Worm (Caenorhabditis elegans) whole organism, L4 larva: ENCODE data around the gene mrpl-16.

Source experiments
- D1046.2 ChIP-seq: fragments of 200-800 bp; sonication (Bioruptor generic); IDR thresholded peaks from 2 replicates; pipeline ENCODE4 v1.3.6; 2022; ENCODE audit warnings: missing genetic modification characterization, missing compliant biosample characterization
- F10B5.3 ChIP-seq: sonication (generic microtip); optimal IDR thresholded peaks from 2 replicates; lab custom pipeline; 2016; ENCODE audit warnings: mild to moderate bottlenecking, missing genetic modification characterization, missing compliant biosample characterization
- F26F4.8 ChIP-seq: fragments of 200-800 bp; sonication (Bioruptor generic); conservative IDR thresholded peaks from 2 replicates; pipeline ENCODE4 v1.3.6; 2022; ENCODE audit warnings: missing genetic modification characterization, missing compliant biosample characterization
- R02D3.7 ChIP-seq: fragments of 150-350 bp; sonication (generic microtip); optimal IDR thresholded peaks from 3 replicates; lab custom pipeline; 2014; ENCODE audit warnings: missing biosample characterization, missing genetic modification characterization
- Y48G9A.11 ChIP-seq: fragments of 200-800 bp; sonication (Bioruptor generic); IDR thresholded peaks from 2 replicates; pipeline ENCODE4 v1.3.6; 2022; ENCODE audit warnings: missing genetic modification reagents, missing genetic modification characterization, missing compliant biosample characterization
- Y75B8A.6 ChIP-seq: fragments of 200-800 bp; sonication (Bioruptor generic); IDR thresholded peaks from 2 replicates; pipeline ENCODE4 v1.3.6; 2022; ENCODE audit warnings: missing genetic modification reagents, missing genetic modification characterization, missing compliant biosample characterization
- ZK337.2 ChIP-seq: fragments of 200-800 bp; sonication (Bioruptor generic); IDR thresholded peaks from 2 replicates; pipeline ENCODE4 v1.3.6; 2022; ENCODE audit warnings: missing genetic modification reagents, missing genetic modification characterization, missing compliant biosample characterization
- aha-1 ChIP-seq: fragments of 150-350 bp; peaks from one replicate; lab custom pipeline; 2014; ENCODE audit warnings: missing biosample characterization, missing genetic modification characterization
- arid-1 ChIP-seq: fragments of 200-800 bp; sonication (Bioruptor generic); conservative IDR thresholded peaks from 2 replicates; pipeline ENCODE4 v1.3.6; 2022; ENCODE audit warnings: missing genetic modification reagents, missing genetic modification characterization, missing compliant biosample characterization
- attf-4 ChIP-seq: sonication (generic microtip); optimal IDR thresholded peaks from 3 replicates; lab custom pipeline; 2017; ENCODE audit warnings: missing biosample characterization, missing genetic modification characterization
- ceh-20 ChIP-seq: fragments of 200-800 bp; sonication (Bioruptor generic); IDR thresholded peaks from 2 replicates; pipeline ENCODE4 v1.3.6; 2022; ENCODE audit warnings: missing genetic modification reagents, missing genetic modification characterization, missing compliant biosample characterization
- ceh-62 ChIP-seq: sonication (generic microtip); optimal IDR thresholded peaks from 2 replicates; lab custom pipeline; 2017; ENCODE audit warnings: missing biosample characterization, missing genetic modification characterization
- ctbp-1 ChIP-seq: fragments of 200-800 bp; sonication (Bioruptor generic); IDR thresholded peaks from 2 replicates; pipeline ENCODE4 v1.3.6; 2022; ENCODE audit warnings: missing genetic modification reagents, missing genetic modification characterization, missing compliant biosample characterization
- daf-12 ChIP-seq: fragments of 150-350 bp; optimal IDR thresholded peaks from 2 replicates; lab custom pipeline; 2014; ENCODE audit warnings: missing biosample characterization, missing genetic modification reagents, missing genetic modification characterization
- daf-16 ChIP-seq, 3 experiments: sonication (generic microtip); optimal IDR thresholded peaks; 2 replicates each; lab custom pipeline; 2016 to 2017; ENCODE audit warnings: missing genetic modification characterization in 3 of 3, missing genetic modification reagents in 3 of 3, mild to moderate bottlenecking in 2 of 3, missing compliant biosample characterization in 2 of 3, missing biosample characterization in 1 of 3, moderate library complexity in 1 of 3
- daf-19 ChIP-seq: fragments of 200-800 bp; sonication (Bioruptor generic); conservative IDR thresholded peaks from 2 replicates; pipeline ENCODE4 v1.3.6; 2022; ENCODE audit warnings: missing genetic modification characterization, missing compliant biosample characterization
- daf-8 ChIP-seq: fragments of 200-800 bp; sonication (Bioruptor generic); IDR thresholded peaks from 2 replicates; pipeline ENCODE4 v1.3.6; 2022; ENCODE audit warnings: missing genetic modification characterization, missing compliant biosample characterization
- dmd-6 ChIP-seq: fragments of 200-800 bp; sonication (Bioruptor generic); IDR thresholded peaks from 2 replicates; pipeline ENCODE4 v1.3.6; 2022; ENCODE audit warnings: missing genetic modification reagents, missing genetic modification characterization, missing compliant biosample characterization
- egl-27 ChIP-seq: sonication (generic microtip); optimal IDR thresholded peaks from 3 replicates; lab custom pipeline; 2017; ENCODE audit warnings: missing biosample characterization, missing genetic modification reagents, missing genetic modification characterization
- egl-43 ChIP-seq: fragments of 200-800 bp; sonication (Bioruptor generic); IDR thresholded peaks from 2 replicates; pipeline ENCODE4 v1.3.6; 2022; ENCODE audit warnings: missing genetic modification reagents, missing genetic modification characterization, missing compliant biosample characterization
- lin-29 ChIP-seq: fragments of 200-800 bp; sonication (Bioruptor generic); IDR thresholded peaks from 2 replicates; pipeline ENCODE4 v1.3.6; 2022; ENCODE audit warnings: missing genetic modification reagents, missing genetic modification characterization, missing compliant biosample characterization
- lin-38 ChIP-seq: fragments of 200-800 bp; sonication (Bioruptor generic); IDR thresholded peaks from 2 replicates; pipeline ENCODE4 v1.3.6; 2022; ENCODE audit warnings: missing genetic modification reagents, missing genetic modification characterization, missing compliant biosample characterization
- lsy-2 ChIP-seq, 2 experiments: fragments of 150-350 bp in 1 of 2; sonication (generic microtip) in 1 of 2; optimal IDR thresholded peaks; 2 replicates each; lab custom pipeline; 2014 to 2017; ENCODE audit warnings: missing biosample characterization in 2 of 2, missing genetic modification characterization in 2 of 2
- madf-9 ChIP-seq: fragments of 200-800 bp; sonication (Bioruptor generic); conservative IDR thresholded peaks from 2 replicates; pipeline ENCODE4 v1.3.6; 2022; ENCODE audit warnings: missing genetic modification reagents, missing genetic modification characterization, missing compliant biosample characterization
- mdl-1 ChIP-seq, 2 experiments: fragments of 150-350 bp in 1 of 2; sonication (generic microtip) in 1 of 2; optimal IDR thresholded peaks; 2 replicates each; lab custom pipeline; 2014 to 2017; ENCODE audit warnings: missing biosample characterization in 2 of 2, missing genetic modification characterization in 2 of 2
- mep-1 ChIP-seq: fragments of 150-350 bp; sonication (generic microtip); optimal IDR thresholded peaks from 3 replicates; lab custom pipeline; 2014; ENCODE audit warnings: missing biosample characterization, missing genetic modification characterization
- mes-2 ChIP-seq: sonication (generic microtip); optimal IDR thresholded peaks from 2 replicates; lab custom pipeline; 2016; ENCODE audit warnings: missing genotype, mild to moderate bottlenecking, missing genetic modification characterization, missing compliant biosample characterization; ENCODE audit not compliant: poor library complexity, severe bottlenecking
- mxl-3 ChIP-seq: fragments of 200-800 bp; sonication (Bioruptor generic); optimal IDR thresholded peaks from 2 replicates; lab custom pipeline; 2018; ENCODE audit warnings: mild to moderate bottlenecking, missing genetic modification characterization, missing compliant biosample characterization
- nhr-102 ChIP-seq: sonication (generic microtip); optimal IDR thresholded peaks from 2 replicates; lab custom pipeline; 2016; ENCODE audit warnings: mild to moderate bottlenecking, missing genetic modification characterization, moderate library complexity, missing compliant biosample characterization
- nhr-11 ChIP-seq: fragments of 150-350 bp; optimal IDR thresholded peaks from 2 replicates; lab custom pipeline; 2014; ENCODE audit warnings: missing biosample characterization, missing genetic modification characterization
- nhr-111 ChIP-seq: fragments of 200-800 bp; sonication (Bioruptor generic); optimal IDR thresholded peaks from 2 replicates; lab custom pipeline; 2018; ENCODE audit warnings: mild to moderate bottlenecking, missing genetic modification characterization, missing compliant biosample characterization
- nhr-237 ChIP-seq: sonication (generic microtip); optimal IDR thresholded peaks from 2 replicates; lab custom pipeline; 2017; ENCODE audit warnings: missing biosample characterization, missing genetic modification characterization
- nhr-25 ChIP-seq: sonication (generic microtip); optimal IDR thresholded peaks from 2 replicates; lab custom pipeline; 2017; ENCODE audit warnings: missing genetic modification characterization, mild to moderate bottlenecking, missing compliant biosample characterization, antibody characterized with exemption, moderate library complexity, borderline replicate concordance; ENCODE audit not compliant: insufficient read depth
- nhr-41 ChIP-seq: fragments of 200-800 bp; sonication (Bioruptor generic); IDR thresholded peaks from 2 replicates; pipeline ENCODE4 v1.3.6; 2022; ENCODE audit warnings: missing genetic modification reagents, missing genetic modification characterization, missing compliant biosample characterization
- nhr-42 ChIP-seq: fragments of 200-800 bp; sonication (Bioruptor generic); IDR thresholded peaks from 2 replicates; pipeline ENCODE4 v1.3.6; 2022; ENCODE audit warnings: missing genetic modification characterization, missing compliant biosample characterization
- nhr-6 ChIP-seq: fragments of 150-350 bp; optimal IDR thresholded peaks from 2 replicates; lab custom pipeline; 2014; ENCODE audit warnings: missing biosample characterization, missing genetic modification characterization
- nhr-77 ChIP-seq: fragments of 150-350 bp; optimal IDR thresholded peaks from 2 replicates; lab custom pipeline; 2014; ENCODE audit warnings: missing biosample characterization, missing genetic modification characterization
- php-3 ChIP-seq: fragments of 200-800 bp; sonication (Bioruptor generic); IDR thresholded peaks from 2 replicates; pipeline ENCODE4 v1.3.6; 2022; ENCODE audit warnings: missing genetic modification reagents, missing genetic modification characterization, missing compliant biosample characterization
- pqm-1 ChIP-seq: sonication (generic microtip); optimal IDR thresholded peaks from 2 replicates; lab custom pipeline; 2017; ENCODE audit warnings: missing biosample characterization, missing genetic modification characterization
- sdz-12 ChIP-seq: fragments of 200-800 bp; sonication (Bioruptor generic); optimal IDR thresholded peaks from 2 replicates; lab custom pipeline; 2018; ENCODE audit warnings: mild to moderate bottlenecking, missing genetic modification characterization, missing compliant biosample characterization
- set-16 ChIP-seq: fragments of 200-800 bp; sonication (Bioruptor generic); IDR thresholded peaks from 2 replicates; pipeline ENCODE4 v1.3.6; 2022; ENCODE audit warnings: missing genetic modification reagents, missing genetic modification characterization, missing compliant biosample characterization
- skn-1 ChIP-seq: fragments of 150-350 bp; optimal IDR thresholded peaks from 2 replicates; lab custom pipeline; 2014; ENCODE audit warnings: missing biosample characterization, missing genetic modification characterization
- snpc-1.2 ChIP-seq: fragments of 200-800 bp; sonication (Bioruptor generic); IDR thresholded peaks from 2 replicates; pipeline ENCODE4 v1.3.6; 2022; ENCODE audit warnings: missing genetic modification reagents, missing genetic modification characterization, missing compliant biosample characterization
- snpc-4 ChIP-seq: fragments of 150-350 bp; optimal IDR thresholded peaks from 2 replicates; lab custom pipeline; 2014; ENCODE audit warnings: missing biosample characterization, missing genetic modification characterization
- unc-39 ChIP-seq: sonication (generic microtip); optimal IDR thresholded peaks from 2 replicates; lab custom pipeline; 2017; ENCODE audit warnings: missing biosample characterization, missing genetic modification characterization
- vab-7 ChIP-seq: fragments of 200-800 bp; sonication (Bioruptor generic); IDR thresholded peaks from 2 replicates; pipeline ENCODE4 v1.3.6; 2022; ENCODE audit warnings: missing genetic modification reagents, missing genetic modification characterization, missing compliant biosample characterization
- zag-1 ChIP-seq: fragments of 150-350 bp; optimal IDR thresholded peaks from 2 replicates; lab custom pipeline; 2014; ENCODE audit warnings: missing biosample characterization, missing genetic modification characterization
- ztf-7 ChIP-seq: fragments of 150-350 bp; optimal IDR thresholded peaks from 2 replicates; lab custom pipeline; 2014; ENCODE audit warnings: missing biosample characterization, missing genetic modification characterization

mrpl-16 gene

DNA sequence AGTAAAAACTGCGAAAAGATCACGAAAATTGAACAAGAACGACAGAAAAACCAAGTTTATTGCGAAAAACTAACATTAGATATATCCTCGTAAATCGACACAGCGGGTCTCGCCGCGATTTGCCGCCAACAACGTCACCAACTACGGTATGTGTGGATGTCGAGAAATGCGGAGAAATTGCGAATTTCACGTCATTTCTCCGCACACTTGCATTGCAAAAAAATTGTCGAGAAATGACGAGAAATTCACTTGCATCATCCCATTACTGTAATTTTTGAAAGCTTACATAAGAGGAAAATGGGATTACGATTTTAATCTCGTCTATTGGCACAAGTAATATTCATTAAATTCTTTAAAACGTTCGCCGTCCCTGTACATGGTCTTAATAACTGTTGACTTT lies 48.4 kb downstream of the mrpl-16 start (continued):
- TF ChIP-seq lin-38 = peak; percentile 84
- TF ChIP-seq nhr-42 (GFP tag; lab: Robert Waterston, UW) = 0 out of 2 replicates have a peak, but pooled peaks have one; percentile 19
- TF ChIP-seq, all 104 proteins: peak for 14; not testable (repeated sequence) for 90

DNA sequence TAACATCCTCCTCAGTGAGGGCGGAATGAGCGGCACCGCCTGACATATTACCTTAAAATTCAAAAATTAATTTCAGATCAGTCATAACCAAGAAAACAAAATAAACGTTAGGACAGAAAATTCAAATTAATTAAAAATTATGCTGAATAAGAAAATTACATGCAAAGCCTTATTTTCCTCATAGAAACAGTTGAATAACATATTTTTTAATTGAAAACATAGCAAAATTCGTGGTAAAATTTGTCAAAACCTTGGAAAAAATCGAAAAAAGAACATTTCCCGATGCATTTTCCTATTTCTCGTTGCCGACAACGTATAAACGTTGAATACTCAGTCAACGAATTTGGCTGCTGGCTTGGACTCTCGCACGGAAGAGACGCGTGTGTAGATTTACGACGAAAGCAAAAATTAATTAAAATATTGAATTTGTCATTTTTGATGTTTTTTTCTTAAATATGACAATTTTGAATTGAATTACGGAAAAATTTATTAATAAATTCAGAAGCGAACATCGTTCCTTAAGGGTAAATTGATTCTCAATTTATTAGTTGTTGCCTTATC lies 49.9 kb downstream of the mrpl-16 start, which contains the start of the genes rps-0 and rbg-3:
Gene rps-0 (minus strand): TSS at position 51 of the 561 bp plus-strand sequence.
Gene rbg-3 (plus strand): TSS at position 424 of the 561 bp plus-strand sequence.
- peak; percentile 99 for TF ChIP-seq aha-1
- TF ChIP-seq nhr-102 = peak; percentile 82
- 0 out of 2 replicates have a peak, but pooled peaks have one; percentile 38 for TF ChIP-seq vab-7 (GFP tag; lab: Robert Waterston, UW)
- no peak for TF ChIP-seq zag-1 (tag; lab: Kevin White, UChicago)
- no peak for TF ChIP-seq pqm-1
- TF ChIP-seq egl-43 (GFP tag; lab: Robert Waterston, UW) = no peak
- peak; percentile 81 for TF ChIP-seq nhr-25 (tag; lab: Kevin White, UChicago)
- TF ChIP-seq skn-1 (tag; lab: Kevin White, UChicago) = no peak
- TF ChIP-seq Y48G9A.11 (GFP tag; lab: Robert Waterston, UW) = no peak
- TF ChIP-seq mdl-1 (tag; optimal IDR thresholded peaks at IDR 0.05; lab: Kevin White, UChicago) = peak in 1 of 2 experiments; percentile 64
- TF ChIP-seq ceh-62 (tag; lab: Kevin White, UChicago) = no peak
- peak; percentile 28 for TF ChIP-seq F10B5.3 (tag; lab: Kevin White, UChicago)
- TF ChIP-seq R02D3.7 (tag; lab: Kevin White, UChicago) = peak; percentile 90
- no peak for TF ChIP-seq nhr-41 (GFP tag; lab: Robert Waterston, UW)
- TF ChIP-seq mep-1 (tag; lab: Kevin White, UChicago) = peak; percentile 95
- TF ChIP-seq daf-12 (tag; lab: Kevin White, UChicago) = no peak
- no peak for TF ChIP-seq sdz-12 (GFP tag; lab: Kevin White, UChicago)
- peak; percentile 37; the same call in 1 of the 2 replicates for TF ChIP-seq nhr-42 (GFP tag; lab: Robert Waterston, UW)
- TF ChIP-seq ZK337.2 (GFP tag; lab: Robert Waterston, UW) = no peak
- no peak for TF ChIP-seq D1046.2
- TF ChIP-seq ceh-20 (GFP tag; lab: Robert Waterston, UW) = 0 out of 2 replicates have a peak, but pooled peaks have one; percentile 39
- peak; percentile 92 for TF ChIP-seq nhr-11
- no peak for TF ChIP-seq egl-27 (tag; lab: Kevin White, UChicago)
- no peak for TF ChIP-seq Y75B8A.6
- no peak for TF ChIP-seq set-16 (GFP tag; lab: Robert Waterston, UW)
- peak; percentile 57 for TF ChIP-seq arid-1 (GFP tag; lab: Robert Waterston, UW)
- peak; percentile 61; the same call in 1 of the 2 replicates for TF ChIP-seq ctbp-1 (GFP tag; lab: Robert Waterston, UW)
- peak in 1 of 2 experiments; percentile 33 for TF ChIP-seq daf-16 (GFP tag; optimal IDR thresholded peaks at IDR 0.05; lab: Kevin White, UChicago)
- peak; percentile 64 for TF ChIP-seq daf-16 (tag; optimal IDR thresholded peaks at IDR 0.05; lab: Kevin White, UChicago)
- TF ChIP-seq php-3 (GFP tag; lab: Robert Waterston, UW) = no peak
- TF ChIP-seq madf-9 (GFP tag; lab: Robert Waterston, UW) = no peak
- no peak for TF ChIP-seq snpc-1.2 (GFP tag; lab: Robert Waterston, UW)
- TF ChIP-seq unc-39 (tag; lab: Kevin White, UChicago) = no peak
- peak; percentile 95 for TF ChIP-seq mes-2 (tag; lab: Kevin White, UChicago)
- TF ChIP-seq F26F4.8 = no peak
- TF ChIP-seq lsy-2 (tag; optimal IDR thresholded peaks at IDR 0.05; lab: Kevin White, UChicago) = peak; percentile 84 to 98
- peak; percentile 89 for TF ChIP-seq nhr-6
- peak; percentile 31 for TF ChIP-seq mxl-3 (GFP tag; lab: Kevin White, UChicago)
- peak; percentile 77 for TF ChIP-seq dmd-6
- no peak for TF ChIP-seq daf-8 (GFP tag; lab: Robert Waterston, UW)
- peak; percentile 97 for TF ChIP-seq nhr-77
- no peak for TF ChIP-seq lin-29 (GFP tag; lab: Robert Waterston, UW)
- TF ChIP-seq attf-4 (tag; lab: Kevin White, UChicago) = no peak
- no peak for TF ChIP-seq nhr-111 (GFP tag; lab: Kevin White, UChicago)
- TF ChIP-seq ztf-7 (tag; lab: Kevin White, UChicago) = peak; percentile 89
- no peak for TF ChIP-seq snpc-4
- no peak for TF ChIP-seq nhr-237 (tag; lab: Kevin White, UChicago)
- TF ChIP-seq daf-19 = no peak
